Fruit fly (Drosophila melanogaster) S2 (cell line): ENCODE results near the gene Sfp78E.

Source experiments
- CG8478 ChIP-seq: fragments of >200 bp; optimal IDR thresholded peaks from 2 replicates; lab custom pipeline; 2018
- CTCF ChIP-seq, 2 experiments: fragments of >200 bp; optimal IDR thresholded peaks; 2 replicates each; lab custom pipeline; 2018

dm6 chr3L:21671839-21672238 is 12.0 kb downstream of the Sfp78E start, which contains the start of gene CG11249:
- no peak for TF ChIP-seq CTCF (optimal IDR thresholded peaks at IDR 0.05; lab: Kevin White, UChicago)
- no peak for TF ChIP-seq CG8478 (lab: Kevin White, UChicago)
